Fruit fly (Drosophila melanogaster) whole organism, embryonic: Measurements from ENCODE around the gene CG4297.

Source experiments
- CG10366 ChIP-seq: fragments of 200-800 bp; sonication (Bioruptor generic); IDR thresholded peaks from 2 replicates; pipeline ENCODE4 v1.3.6; 2022; ENCODE audit warnings: missing biosample characterization, missing genetic modification characterization
- CG10959 ChIP-seq: fragments of 200-800 bp; sonication (Bioruptor generic); IDR thresholded peaks from 2 replicates; pipeline ENCODE4 v1.3.6; 2022; ENCODE audit warnings: missing biosample characterization, missing genetic modification characterization
- CG12155 ChIP-seq: fragments of 200-800 bp; sonication (Bioruptor generic); optimal IDR thresholded peaks from 3 replicates; lab custom pipeline; 2016; ENCODE audit warnings: missing biosample characterization, missing genetic modification characterization
- CG15269 ChIP-seq: fragments of 200-800 bp; sonication (Bioruptor generic); optimal IDR thresholded peaks from 2 replicates; lab custom pipeline; 2018; ENCODE audit warnings: missing biosample characterization, mild to moderate bottlenecking, missing genetic modification characterization, moderate library complexity
- CG15514 ChIP-seq: fragments of 200-800 bp; sonication (Bioruptor generic); optimal IDR thresholded peaks from 3 replicates; lab custom pipeline; 2017; ENCODE audit warnings: missing biosample characterization, missing genetic modification characterization, mild to moderate bottlenecking, moderate library complexity, missing genetic modification reagents
- CG1792 ChIP-seq: fragments of 200-800 bp; sonication (Bioruptor generic); optimal IDR thresholded peaks from 2 replicates; lab custom pipeline; 2016; ENCODE audit warnings: missing biosample characterization, missing genetic modification characterization
- CG18476 ChIP-seq: fragments of 200-800 bp; sonication (Bioruptor generic); optimal IDR thresholded peaks from 2 replicates; lab custom pipeline; 2016; ENCODE audit warnings: missing biosample characterization, mild to moderate bottlenecking, missing genetic modification characterization
- CG18619 ChIP-seq: fragments of 200-800 bp; sonication (Bioruptor generic); optimal IDR thresholded peaks from 3 replicates; lab custom pipeline; 2017; ENCODE audit warnings: missing biosample characterization, mild to moderate bottlenecking, missing genetic modification characterization
- CG2120 ChIP-seq: fragments of 200-800 bp; sonication (Bioruptor generic); optimal IDR thresholded peaks from 3 replicates; lab custom pipeline; 2016; ENCODE audit warnings: missing biosample characterization, missing genetic modification characterization
- CG2199 ChIP-seq: fragments of 200-800 bp; sonication (Bioruptor generic); IDR thresholded peaks from 3 replicates; pipeline ENCODE4 v1.3.6; 2022; ENCODE audit warnings: missing biosample characterization, missing genetic modification characterization
- CG2202 ChIP-seq: fragments of 200-800 bp; sonication (Bioruptor generic); optimal IDR thresholded peaks from 2 replicates; lab custom pipeline; 2018; ENCODE audit warnings: missing biosample characterization, mild to moderate bottlenecking, missing genetic modification characterization
- CG34224 ChIP-seq: fragments of 200-800 bp; sonication (Bioruptor generic); IDR thresholded peaks from 3 replicates; pipeline ENCODE4 v1.3.6; 2022; ENCODE audit warnings: missing biosample characterization, missing genetic modification characterization; ENCODE audit not compliant: partially characterized antibody
- CG5180 ChIP-seq: fragments of 200-800 bp; sonication (Bioruptor generic); optimal IDR thresholded peaks from 3 replicates; lab custom pipeline; 2017; ENCODE audit warnings: missing biosample characterization, missing genetic modification characterization, mild to moderate bottlenecking, moderate library complexity, missing genetic modification reagents
- CG7963 ChIP-seq: fragments of 200-800 bp; sonication (Bioruptor generic); IDR thresholded peaks from 3 replicates; pipeline ENCODE4 v1.3.6; 2022; ENCODE audit warnings: missing biosample characterization, missing genetic modification characterization; ENCODE audit not compliant: partially characterized antibody
- CG7987 ChIP-seq: fragments of 200-800 bp; sonication (Bioruptor generic); optimal IDR thresholded peaks from 2 replicates; lab custom pipeline; 2018; ENCODE audit warnings: missing biosample characterization, mild to moderate bottlenecking, missing genetic modification characterization, moderate library complexity
- CG8281 ChIP-seq: fragments of 200-800 bp; sonication (Bioruptor generic); optimal IDR thresholded peaks from 2 replicates; lab custom pipeline; 2018; ENCODE audit warnings: missing biosample characterization, mild to moderate bottlenecking, missing genetic modification characterization, moderate library complexity
- CG8944 ChIP-seq: fragments of 200-800 bp; sonication (Bioruptor generic); optimal IDR thresholded peaks from 3 replicates; lab custom pipeline; 2016; ENCODE audit warnings: missing biosample characterization, missing genetic modification characterization
- CG9876 ChIP-seq: fragments of 200-800 bp; sonication (Bioruptor generic); optimal IDR thresholded peaks from 2 replicates; lab custom pipeline; 2016; ENCODE audit warnings: missing biosample characterization, missing genetic modification characterization
- Chrac-16 ChIP-seq: fragments of 200-800 bp; sonication (Bioruptor generic); optimal IDR thresholded peaks from 3 replicates; lab custom pipeline; 2016; ENCODE audit warnings: missing biosample characterization, missing genetic modification characterization
- D19A ChIP-seq: fragments of 200-800 bp; optimal IDR thresholded peaks from 3 replicates; lab custom pipeline; 2019; ENCODE audit warnings: missing biosample characterization, mild to moderate bottlenecking, missing genetic modification characterization, moderate library complexity
- Dip2 ChIP-seq: fragments of 200-800 bp; sonication (Bioruptor generic); IDR thresholded peaks from 2 replicates; pipeline ENCODE4 v1.3.6; 2022; ENCODE audit warnings: missing biosample characterization, missing genetic modification characterization
- Hr78 ChIP-seq, 2 experiments: fragments of 200-800 bp in 1 of 2; fragments of >200 bp in 1 of 2; sonication (Bioruptor generic) in 1 of 2; optimal IDR thresholded peaks; 2 replicates each; lab custom pipeline; 2017 to 2019; ENCODE audit warnings: missing biosample characterization in 2 of 2, missing genetic modification characterization in 2 of 2, mild to moderate bottlenecking in 1 of 2, moderate library complexity in 1 of 2
- NfI ChIP-seq: fragments of 200-800 bp; sonication (Bioruptor generic); optimal IDR thresholded peaks from 3 replicates; lab custom pipeline; 2018; ENCODE audit warnings: missing biosample characterization, mild to moderate bottlenecking, missing genetic modification characterization, moderate library complexity
- Ravus ChIP-seq: fragments of 200-800 bp; sonication (Bioruptor generic); IDR thresholded peaks from 2 replicates; pipeline ENCODE4 v1.3.6; 2022; ENCODE audit warnings: missing biosample characterization, missing genetic modification characterization
- Sox100B ChIP-seq: fragments of 200-800 bp; sonication (Bioruptor generic); optimal IDR thresholded peaks from 3 replicates; lab custom pipeline; 2018; ENCODE audit warnings: missing biosample characterization, mild to moderate bottlenecking, missing genetic modification characterization
- Sry-δ ChIP-seq: fragments of 200-800 bp; sonication (Bioruptor generic); optimal IDR thresholded peaks from 2 replicates; lab custom pipeline; 2016; ENCODE audit warnings: missing biosample characterization, missing genetic modification characterization
- Xbp1 ChIP-seq: fragments of 200-800 bp; sonication (Bioruptor generic); optimal IDR thresholded peaks from 3 replicates; lab custom pipeline; 2016; ENCODE audit warnings: missing biosample characterization, mild to moderate bottlenecking, missing genetic modification characterization
- btn ChIP-seq: fragments of 200-800 bp; sonication (Bioruptor generic); optimal IDR thresholded peaks from 2 replicates; lab custom pipeline; 2016; ENCODE audit warnings: missing biosample characterization, missing genetic modification characterization
- cad ChIP-seq: fragments of >200 bp; optimal IDR thresholded peaks from 2 replicates; lab custom pipeline; 2017; ENCODE audit warnings: missing biosample characterization, missing genetic modification characterization
- chif ChIP-seq, 2 experiments: fragments of 200-800 bp; sonication (Bioruptor generic); optimal IDR thresholded peaks; 3 replicates each; lab custom pipeline; 2016; ENCODE audit warnings: missing biosample characterization in 2 of 2, missing genetic modification characterization in 2 of 2
- disco-r ChIP-seq: fragments of 200-800 bp; sonication (Bioruptor generic); optimal IDR thresholded peaks from 2 replicates; lab custom pipeline; 2016; ENCODE audit warnings: missing biosample characterization, missing genetic modification characterization
- ems ChIP-seq: fragments of 200-800 bp; sonication (Bioruptor generic); optimal IDR thresholded peaks from 3 replicates; lab custom pipeline; 2016; ENCODE audit warnings: missing biosample characterization, missing genetic modification characterization
- fd96Cb ChIP-seq: fragments of 200-800 bp; sonication (Bioruptor generic); optimal IDR thresholded peaks from 2 replicates; lab custom pipeline; 2018; ENCODE audit warnings: missing biosample characterization, mild to moderate bottlenecking, missing genetic modification characterization, moderate library complexity
- gcm ChIP-seq: fragments of 200-800 bp; sonication (Bioruptor generic); optimal IDR thresholded peaks from 2 replicates; lab custom pipeline; 2019; ENCODE audit warnings: missing biosample characterization, mild to moderate bottlenecking, missing genetic modification characterization, moderate library complexity
- gcm2 ChIP-seq: fragments of 200-800 bp; sonication (Bioruptor generic); optimal IDR thresholded peaks from 2 replicates; lab custom pipeline; 2016; ENCODE audit warnings: missing biosample characterization, missing genetic modification characterization
- kay ChIP-seq: fragments of 200-800 bp; sonication (Bioruptor generic); optimal IDR thresholded peaks from 2 replicates; lab custom pipeline; 2016; ENCODE audit warnings: missing biosample characterization, missing genetic modification characterization
- nerfin-1 ChIP-seq: fragments of 200-800 bp; sonication (Bioruptor generic); optimal IDR thresholded peaks from 3 replicates; lab custom pipeline; 2019; ENCODE audit warnings: missing biosample characterization, mild to moderate bottlenecking, missing genetic modification characterization, moderate library complexity
- pfk ChIP-seq: fragments of 200-800 bp; sonication (Bioruptor generic); optimal IDR thresholded peaks from 2 replicates; lab custom pipeline; 2018; ENCODE audit warnings: missing biosample characterization, mild to moderate bottlenecking, missing genetic modification characterization, moderate library complexity
- pnt ChIP-seq: fragments of 200-800 bp; sonication (Bioruptor generic); optimal IDR thresholded peaks from 3 replicates; lab custom pipeline; 2016; ENCODE audit warnings: missing biosample characterization, missing genetic modification characterization
- psq ChIP-seq: fragments of 200-800 bp; sonication (Bioruptor generic); optimal IDR thresholded peaks from 2 replicates; lab custom pipeline; 2017; ENCODE audit warnings: missing biosample characterization, missing genetic modification characterization
- sug ChIP-seq: fragments of 200-800 bp; optimal IDR thresholded peaks from 2 replicates; lab custom pipeline; 2019; ENCODE audit warnings: missing biosample characterization, mild to moderate bottlenecking, missing genetic modification characterization, moderate library complexity
- tll ChIP-seq, 2 experiments: fragments of 200-800 bp in 1 of 2; fragments of >200 bp in 1 of 2; sonication (Bioruptor generic) in 1 of 2; optimal IDR thresholded peaks; 2 replicates each; lab custom pipeline; 2017 to 2019; ENCODE audit warnings: missing biosample characterization in 2 of 2, missing genetic modification characterization in 2 of 2, mild to moderate bottlenecking in 1 of 2, moderate library complexity in 1 of 2
- tx ChIP-seq: fragments of 200-800 bp; sonication (Bioruptor generic); optimal IDR thresholded peaks from 2 replicates; lab custom pipeline; 2016; ENCODE audit warnings: missing biosample characterization, missing genetic modification characterization
- vfl ChIP-seq: fragments of 200-800 bp; sonication (Bioruptor generic); optimal IDR thresholded peaks from 2 replicates; lab custom pipeline; 2016; ENCODE audit warnings: missing biosample characterization, missing genetic modification characterization
- wor ChIP-seq: fragments of 200-800 bp; sonication (Bioruptor generic); IDR thresholded peaks from 2 replicates; pipeline ENCODE4 v1.3.6; 2022; ENCODE audit warnings: missing biosample characterization, missing genetic modification characterization
- zen2 ChIP-seq: fragments of 200-800 bp; sonication (Bioruptor generic); IDR thresholded peaks from 3 replicates; pipeline ENCODE4 v1.3.6; 2022; ENCODE audit warnings: missing biosample characterization, missing genetic modification characterization; ENCODE audit not compliant: partially characterized antibody

CG4297 gene

DNA sequence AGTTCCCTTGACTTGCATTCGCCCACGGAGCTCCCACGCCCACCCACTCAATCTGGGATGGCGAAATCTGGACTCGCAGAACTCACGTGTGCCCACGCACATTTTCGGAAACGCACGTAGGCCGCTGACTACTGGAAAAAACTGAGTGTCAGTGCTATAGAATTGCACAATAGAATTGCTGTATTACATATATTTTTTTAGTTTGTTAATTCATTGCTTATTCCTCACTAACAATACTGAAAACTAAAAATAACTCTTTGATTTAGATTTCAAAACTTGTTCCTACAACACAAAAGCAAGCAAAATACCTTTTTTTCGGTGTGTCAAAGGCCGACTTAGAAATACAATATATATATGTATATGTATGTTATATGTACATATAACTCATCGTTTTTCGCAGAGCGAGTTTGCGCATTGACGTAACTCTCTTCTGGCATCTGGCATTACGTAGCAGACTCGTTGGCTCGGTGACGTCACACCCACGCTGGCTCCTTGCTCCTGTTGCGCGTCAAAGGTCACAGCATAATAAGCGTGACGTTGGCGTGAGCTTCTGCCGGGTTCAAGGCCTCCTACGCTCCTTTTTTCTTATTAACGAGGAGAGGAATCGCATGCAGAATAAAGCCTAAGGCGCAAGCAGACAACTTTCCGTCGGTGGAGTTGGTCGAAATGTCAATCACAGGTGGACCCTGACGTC is 9.9 kb upstream of the CG4297 start (continued):
- TF ChIP-seq CG5180 (GFP tag; lab: Kevin White, UChicago): peak; percentile 48
- peak; percentile 36 for TF ChIP-seq gcm2 (GFP tag; lab: Kevin White, UChicago)
- TF ChIP-seq Ravus (GFP tag; lab: Robert Waterston, UW): no peak
- peak; percentile 78 for TF ChIP-seq Xbp1 (GFP tag; lab: Kevin White, UChicago)
- TF ChIP-seq psq: peak; percentile 32
- TF ChIP-seq CG10366: no peak
- TF ChIP-seq vfl: peak; percentile 53
- TF ChIP-seq CG10959: no peak
- TF ChIP-seq, all 482 proteins: peak for 222

DNA sequence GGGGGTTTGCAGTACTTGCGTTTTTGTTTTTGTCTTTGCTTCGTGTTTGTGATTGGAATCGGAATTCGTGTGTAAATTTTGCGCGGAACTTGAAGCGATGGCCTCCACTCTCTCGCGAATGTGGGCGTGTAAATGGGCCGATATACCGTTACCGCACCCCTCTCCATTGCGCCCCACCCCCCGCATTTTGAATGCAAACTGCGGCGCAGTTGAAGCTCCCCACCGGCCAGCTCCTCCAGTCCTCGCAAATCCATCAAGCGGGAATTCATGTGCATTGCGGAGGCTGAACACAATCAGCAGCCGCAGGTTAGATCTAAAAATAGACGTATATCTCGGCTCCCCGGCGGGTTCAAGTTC is 9.4 kb upstream of the CG4297 start:
- TF ChIP-seq zen2 (GFP tag; lab: Robert Waterston, UW) (no peak), CG18476 (GFP tag; lab: Kevin White, UChicago) (no peak), CG15514 (GFP tag; lab: Kevin White, UChicago) (no peak), CG9876 (GFP tag; lab: Kevin White, UChicago) (no peak), CG15269 (tag; lab: Kevin White, UChicago) (no peak), D19A (tag; lab: Kevin White, UChicago) (no peak), CG7987 (GFP tag; lab: Kevin White, UChicago) (no peak), CG12155 (no peak), CG2199 (GFP tag; lab: Robert Waterston, UW) (no peak), pfk (GFP tag; lab: Kevin White, UChicago) (no peak), CG7963 (no peak), nerfin-1 (no peak), Hr78 (GFP tag; optimal IDR thresholded peaks at IDR 0.05; lab: Kevin White, UChicago) (no peak), pnt (GFP tag; lab: Kevin White, UChicago) (no peak), CG2120 (GFP tag; lab: Kevin White, UChicago) (no peak)

DNA sequence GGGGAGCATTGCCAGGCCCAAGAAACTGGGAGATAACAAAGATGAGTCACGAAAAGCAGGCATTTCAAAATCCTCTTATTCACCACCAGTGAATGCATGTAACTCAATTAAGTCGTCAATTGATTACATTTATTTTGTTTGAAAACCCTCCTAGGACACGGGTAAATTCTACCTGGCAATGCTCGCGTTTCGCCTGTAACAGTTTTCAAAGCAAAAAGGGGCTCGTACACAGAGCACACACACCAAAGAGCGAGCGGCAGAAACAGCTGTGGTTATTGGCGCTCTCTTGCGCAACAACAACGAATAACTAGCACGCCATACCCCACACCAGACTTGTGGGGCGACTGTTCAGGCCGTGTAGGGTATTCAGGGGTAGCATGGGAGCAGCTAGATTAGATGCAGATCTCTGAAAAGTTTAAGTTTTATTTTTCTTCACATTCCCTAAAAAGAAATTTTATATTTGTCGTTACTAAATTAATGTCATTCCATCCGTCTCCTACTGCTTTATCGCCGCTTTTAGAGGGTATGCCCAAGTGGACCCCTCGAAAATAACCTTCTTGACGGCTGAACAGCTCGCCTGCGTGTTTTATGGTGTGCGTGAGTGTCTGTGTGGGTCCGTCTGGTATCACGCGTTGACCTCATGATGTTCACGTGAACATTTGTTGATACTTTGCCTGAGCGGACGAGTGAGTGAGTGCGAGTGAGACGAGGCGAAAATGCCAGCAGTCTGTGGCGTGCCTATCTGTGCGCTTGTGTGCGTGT is 8.8 kb upstream of the CG4297 start:
- TF ChIP-seq CG34224 (GFP tag; lab: Robert Waterston, UW): no peak
- peak; percentile 100 for TF ChIP-seq NfI (GFP tag; lab: Kevin White, UChicago)
- TF ChIP-seq Sry-δ: peak; percentile 96
- peak; percentile 63 to 94 for TF ChIP-seq tll (GFP tag; optimal IDR thresholded peaks at IDR 0.05; lab: Kevin White, UChicago)
- peak; percentile 100 for TF ChIP-seq fd96Cb (tag; lab: Kevin White, UChicago)
- no peak for TF ChIP-seq wor
- peak; percentile 100 for TF ChIP-seq chif (GFP tag; optimal IDR thresholded peaks at IDR 0.05; lab: Kevin White, UChicago)
- TF ChIP-seq ems (GFP tag; lab: Kevin White, UChicago): peak; percentile 100
- TF ChIP-seq kay (GFP tag; lab: Kevin White, UChicago): peak; percentile 100
- TF ChIP-seq CG2202 (tag; lab: Kevin White, UChicago): peak; percentile 100
- no peak for TF ChIP-seq cad (GFP tag; lab: Kevin White, UChicago)
- TF ChIP-seq CG8281: peak; percentile 97
- peak; percentile 100 for TF ChIP-seq gcm (GFP tag; lab: Kevin White, UChicago)
- peak; percentile 100 for TF ChIP-seq Sox100B (GFP tag; lab: Kevin White, UChicago)
- TF ChIP-seq CG1792: peak; percentile 100
- TF ChIP-seq tx (GFP tag; lab: Kevin White, UChicago): peak; percentile 100
- no peak for TF ChIP-seq Dip2 (GFP tag; lab: Robert Waterston, UW)
- TF ChIP-seq btn (GFP tag; lab: Kevin White, UChicago): peak; percentile 100
- peak; percentile 100 for TF ChIP-seq disco-r (GFP tag; lab: Kevin White, UChicago)
- TF ChIP-seq CG18619 (GFP tag; lab: Kevin White, UChicago): peak; percentile 100
- peak; percentile 100 for TF ChIP-seq CG8944
- TF ChIP-seq sug (tag; lab: Kevin White, UChicago): peak; percentile 100
- TF ChIP-seq Chrac-16 (GFP tag; lab: Kevin White, UChicago): peak; percentile 100
